Worm (Caenorhabditis elegans) whole organism, L2 larva: ENCODE measurements around the gene lgc-38.

Experiments used
- C34F6.9 ChIP-seq: fragments of 150-350 bp; optimal IDR thresholded peaks from 2 replicates; lab custom pipeline; 2014; ENCODE audit warnings: missing biosample characterization, missing genetic modification characterization
- F13H6.1 ChIP-seq: sonication (generic microtip); optimal IDR thresholded peaks from 2 replicates; lab custom pipeline; 2016; ENCODE audit warnings: missing genetic modification characterization, missing compliant biosample characterization
- Y55F3AM.14 ChIP-seq: fragments of 200-800 bp; sonication (Bioruptor generic); optimal IDR thresholded peaks from 2 replicates; lab custom pipeline; 2018; ENCODE audit warnings: mild to moderate bottlenecking, missing genetic modification characterization, missing compliant biosample characterization
- ZK546.5 ChIP-seq: sonication (generic microtip); optimal IDR thresholded peaks from 2 replicates; lab custom pipeline; 2017; ENCODE audit warnings: missing biosample characterization, missing genetic modification characterization
- aly-2 ChIP-seq: fragments of 150-350 bp; optimal IDR thresholded peaks from 2 replicates; lab custom pipeline; 2014; ENCODE audit warnings: missing biosample characterization, missing genetic modification characterization
- ceh-16 ChIP-seq: fragments of 150-350 bp; optimal IDR thresholded peaks from 2 replicates; lab custom pipeline; 2014; ENCODE audit warnings: missing biosample characterization, missing genetic modification characterization
- ceh-82 ChIP-seq: fragments of 150-350 bp; optimal IDR thresholded peaks from 2 replicates; lab custom pipeline; 2014; ENCODE audit warnings: missing biosample characterization, missing genetic modification characterization
- crh-2 ChIP-seq: sonication (generic microtip); optimal IDR thresholded peaks from 2 replicates; lab custom pipeline; 2017; ENCODE audit warnings: missing biosample characterization, missing genetic modification characterization
- dmd-4 ChIP-seq: sonication (generic microtip); optimal IDR thresholded peaks from 2 replicates; lab custom pipeline; 2017; ENCODE audit warnings: missing biosample characterization, missing genetic modification characterization
- egl-27 ChIP-seq: sonication (generic microtip); optimal IDR thresholded peaks from 3 replicates; lab custom pipeline; 2017; ENCODE audit warnings: missing biosample characterization, missing genetic modification reagents, missing genetic modification characterization
- elt-1 ChIP-seq: fragments of 150-350 bp; optimal IDR thresholded peaks from 2 replicates; lab custom pipeline; 2014; ENCODE audit warnings: missing biosample characterization, missing genetic modification characterization
- elt-3 ChIP-seq: sonication (generic microtip); optimal IDR thresholded peaks from 2 replicates; lab custom pipeline; 2017; ENCODE audit warnings: missing biosample characterization, missing genetic modification characterization
- fos-1 ChIP-seq: fragments of 150-350 bp; optimal IDR thresholded peaks from 2 replicates; lab custom pipeline; 2014; ENCODE audit warnings: missing biosample characterization, missing genetic modification characterization
- gmeb-1 ChIP-seq: fragments of 150-350 bp; optimal IDR thresholded peaks from 2 replicates; lab custom pipeline; 2014; ENCODE audit warnings: missing biosample characterization, missing genetic modification characterization
- lin-11 ChIP-seq: fragments of 150-350 bp; sonication (generic microtip); optimal IDR thresholded peaks from 2 replicates; lab custom pipeline; 2014; ENCODE audit warnings: missing biosample characterization, missing genetic modification characterization, inconsistent platforms, mixed read lengths
- lin-13 ChIP-seq: fragments of 150-350 bp; optimal IDR thresholded peaks from 2 replicates; lab custom pipeline; 2014; ENCODE audit warnings: missing biosample characterization, missing genetic modification reagents, missing genetic modification characterization
- lin-39 ChIP-seq: fragments of 150-350 bp; optimal IDR thresholded peaks from 2 replicates; lab custom pipeline; 2014; ENCODE audit warnings: missing biosample characterization, missing genetic modification reagents, missing genetic modification characterization
- lsy-2 ChIP-seq, 2 experiments: fragments of 150-350 bp in 1 of 2; sonication (generic microtip) in 1 of 2; optimal IDR thresholded peaks; 2 replicates each; lab custom pipeline; 2014 to 2017; ENCODE audit warnings: missing biosample characterization in 2 of 2, missing genetic modification characterization in 2 of 2
- mab-5 ChIP-seq: fragments of 150-350 bp; optimal IDR thresholded peaks from 2 replicates; lab custom pipeline; 2014; ENCODE audit warnings: missing biosample characterization, missing genetic modification characterization
- mbf-1 ChIP-seq: sonication (generic microtip); optimal IDR thresholded peaks from 2 replicates; lab custom pipeline; 2017; ENCODE audit warnings: missing biosample characterization, missing genetic modification characterization
- mdl-1 ChIP-seq, 2 experiments: fragments of 150-350 bp in 1 of 2; sonication (generic microtip) in 1 of 2; optimal IDR thresholded peaks; 2 replicates each; lab custom pipeline; 2017; ENCODE audit warnings: missing biosample characterization in 2 of 2, missing genetic modification characterization in 2 of 2
- nhr-10 ChIP-seq: sonication (generic microtip); optimal IDR thresholded peaks from 2 replicates; lab custom pipeline; 2017; ENCODE audit warnings: missing biosample characterization, missing genetic modification characterization
- nhr-11 ChIP-seq: fragments of 150-350 bp; optimal IDR thresholded peaks from 2 replicates; lab custom pipeline; 2014; ENCODE audit warnings: missing biosample characterization, missing genetic modification characterization
- nhr-129 ChIP-seq: fragments of 150-350 bp; optimal IDR thresholded peaks from 2 replicates; lab custom pipeline; 2014; ENCODE audit warnings: missing biosample characterization, missing genetic modification characterization
- nhr-21 ChIP-seq: fragments of 150-350 bp; optimal IDR thresholded peaks from 2 replicates; lab custom pipeline; 2014; ENCODE audit warnings: missing biosample characterization, missing genetic modification characterization
- nhr-23 ChIP-seq: fragments of 150-350 bp; optimal IDR thresholded peaks from 2 replicates; lab custom pipeline; 2014; ENCODE audit warnings: missing biosample characterization, missing genetic modification reagents, missing genetic modification characterization
- nhr-237 ChIP-seq: fragments of 150-350 bp; optimal IDR thresholded peaks from 2 replicates; lab custom pipeline; 2014; ENCODE audit warnings: missing biosample characterization, missing genetic modification characterization
- nhr-25 ChIP-seq: fragments of 150-350 bp; sonication (generic microtip); optimal IDR thresholded peaks from 3 replicates; lab custom pipeline; 2014; ENCODE audit warnings: missing biosample characterization, missing genetic modification characterization
- nhr-6 ChIP-seq: fragments of 150-350 bp; optimal IDR thresholded peaks from 2 replicates; lab custom pipeline; 2014; ENCODE audit warnings: missing biosample characterization, missing genetic modification characterization
- peb-1 ChIP-seq: fragments of 150-350 bp; optimal IDR thresholded peaks from 2 replicates; lab custom pipeline; 2014; ENCODE audit warnings: missing biosample characterization, missing genetic modification characterization
- sem-4 ChIP-seq: fragments of 150-350 bp; optimal IDR thresholded peaks from 2 replicates; lab custom pipeline; 2014; ENCODE audit warnings: missing biosample characterization, missing genetic modification reagents, missing genetic modification characterization
- skn-1 ChIP-seq: sonication (generic microtip); optimal IDR thresholded peaks from 2 replicates; lab custom pipeline; 2017; ENCODE audit warnings: missing biosample characterization, missing genetic modification characterization
- sma-3 ChIP-seq: sonication (generic microtip); optimal IDR thresholded peaks from 2 replicates; lab custom pipeline; 2016; ENCODE audit warnings: missing genetic modification reagents, missing genetic modification characterization, missing compliant biosample characterization
- sma-9 ChIP-seq, 2 experiments: fragments of 150-350 bp in 1 of 2; sonication (generic microtip) in 1 of 2; optimal IDR thresholded peaks; 2 replicates each; lab custom pipeline; 2014 to 2016; ENCODE audit warnings: missing genetic modification characterization in 2 of 2, mild to moderate bottlenecking in 1 of 2, missing biosample characterization in 1 of 2, missing compliant biosample characterization in 1 of 2, missing genetic modification reagents in 1 of 2, moderate library complexity in 1 of 2
- unc-39 ChIP-seq: fragments of 150-350 bp; optimal IDR thresholded peaks from 2 replicates; lab custom pipeline; 2014; ENCODE audit warnings: missing biosample characterization, missing genetic modification characterization
- unc-55 ChIP-seq: fragments of 150-350 bp; sonication (generic microtip); optimal IDR thresholded peaks from 3 replicates; lab custom pipeline; 2014; ENCODE audit warnings: missing biosample characterization, missing genetic modification reagents, missing genetic modification characterization
- unc-62 ChIP-seq: fragments of 150-350 bp; optimal IDR thresholded peaks from 2 replicates; lab custom pipeline; 2014; ENCODE audit warnings: missing biosample characterization, missing genetic modification reagents, missing genetic modification characterization
- zag-1 ChIP-seq: fragments of 150-350 bp; optimal IDR thresholded peaks from 2 replicates; lab custom pipeline; 2014; ENCODE audit warnings: missing biosample characterization, missing genetic modification characterization
- ztf-1 ChIP-seq: fragments of 200-800 bp; sonication (Bioruptor generic); conservative IDR thresholded peaks from 2 replicates; pipeline ENCODE4 v1.3.6; 2022; ENCODE audit warnings: missing genetic modification characterization, missing compliant biosample characterization
- ztf-11 ChIP-seq: sonication (generic microtip); optimal IDR thresholded peaks from 2 replicates; lab custom pipeline; 2017; ENCODE audit warnings: missing biosample characterization, missing genetic modification characterization
- ztf-4 ChIP-seq: fragments of 150-350 bp; optimal IDR thresholded peaks from 2 replicates; lab custom pipeline; 2014; ENCODE audit warnings: missing biosample characterization, missing genetic modification characterization

Gene lgc-38

DNA sequence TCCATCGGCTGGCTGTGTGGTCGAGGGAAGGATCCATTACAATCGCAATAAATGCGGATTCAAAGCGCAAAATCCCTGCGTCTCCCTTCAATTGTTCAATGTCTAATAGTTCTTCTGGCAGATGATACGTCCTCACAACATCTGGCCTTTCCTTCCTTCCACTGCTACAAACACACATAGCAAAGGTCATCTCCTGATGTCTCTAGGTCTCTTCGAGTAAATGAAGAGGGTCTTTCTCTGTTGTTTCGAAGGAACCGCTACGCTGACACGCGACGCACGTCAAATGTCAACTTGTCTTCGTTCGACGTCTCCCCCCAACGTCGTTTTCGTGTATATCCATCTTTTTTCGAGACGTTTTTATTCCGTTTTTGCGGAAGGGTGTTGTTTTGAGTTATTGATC lies 30.1 kb upstream of the lgc-38 start (continued):
- TF ChIP-seq F13H6.1 (tag; lab: Kevin White, UChicago) (peak; percentile 71), crh-2 (peak; percentile 71), ztf-1 (GFP tag; lab: Robert Waterston, UW) (no peak), dmd-4 (no peak), skn-1 (no peak), nhr-237 (tag; lab: Kevin White, UChicago) (no peak), nhr-10 (tag; lab: Kevin White, UChicago) (no peak), mbf-1 (tag; lab: Kevin White, UChicago) (no peak), gmeb-1 (tag; lab: Kevin White, UChicago) (no peak), nhr-11 (no peak)

DNA sequence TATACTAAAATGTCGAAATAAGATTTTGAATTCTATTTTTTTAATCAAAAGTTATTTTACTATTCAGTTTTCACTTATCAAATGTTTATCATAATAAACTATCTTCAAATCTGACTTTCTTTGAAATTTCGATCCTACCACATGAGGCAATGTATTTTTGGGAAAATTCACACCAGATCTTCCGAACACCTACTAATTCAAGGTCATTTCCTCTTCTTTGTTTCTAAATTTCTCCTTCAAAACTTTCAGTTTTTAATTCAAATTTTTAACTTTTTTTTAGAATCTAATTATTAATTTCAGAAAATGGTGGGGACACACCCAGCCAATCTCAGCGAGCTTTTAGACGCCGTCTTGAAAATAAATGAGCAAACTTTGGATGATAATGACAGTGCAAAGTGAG lies 29.4 kb upstream of the lgc-38 start, which contains the start of gene ceh-20:
Gene ceh-20 (plus strand): TSS at position 301 of the 400 bp plus-strand sequence.
- TF ChIP-seq fos-1 (tag; lab: Kevin White, UChicago): no peak
- TF ChIP-seq ZK546.5 (tag; lab: Kevin White, UChicago): no peak
- no peak for TF ChIP-seq unc-39 (tag; lab: Kevin White, UChicago)
- no peak for TF ChIP-seq zag-1 (tag; lab: Kevin White, UChicago)
- TF ChIP-seq dmd-4: no peak
- no peak for TF ChIP-seq unc-55 (GFP tag; lab: Kevin White, UChicago)
- no peak for TF ChIP-seq sma-3 (GFP tag; lab: Kevin White, UChicago)
- TF ChIP-seq skn-1: no peak
- no peak for TF ChIP-seq lin-11 (tag; lab: Kevin White, UChicago)
- no peak for TF ChIP-seq elt-3 (tag; lab: Kevin White, UChicago)
- no peak for TF ChIP-seq nhr-11
- no peak for TF ChIP-seq nhr-23 (tag; lab: Kevin White, UChicago)
- no peak for TF ChIP-seq peb-1 (tag; lab: Kevin White, UChicago)
- no peak for TF ChIP-seq aly-2
- no peak for TF ChIP-seq F13H6.1 (tag; lab: Kevin White, UChicago)
- TF ChIP-seq nhr-6 (tag; lab: Kevin White, UChicago): no peak
- no peak for TF ChIP-seq lin-13 (GFP tag; lab: Kevin White, UChicago)

DNA sequence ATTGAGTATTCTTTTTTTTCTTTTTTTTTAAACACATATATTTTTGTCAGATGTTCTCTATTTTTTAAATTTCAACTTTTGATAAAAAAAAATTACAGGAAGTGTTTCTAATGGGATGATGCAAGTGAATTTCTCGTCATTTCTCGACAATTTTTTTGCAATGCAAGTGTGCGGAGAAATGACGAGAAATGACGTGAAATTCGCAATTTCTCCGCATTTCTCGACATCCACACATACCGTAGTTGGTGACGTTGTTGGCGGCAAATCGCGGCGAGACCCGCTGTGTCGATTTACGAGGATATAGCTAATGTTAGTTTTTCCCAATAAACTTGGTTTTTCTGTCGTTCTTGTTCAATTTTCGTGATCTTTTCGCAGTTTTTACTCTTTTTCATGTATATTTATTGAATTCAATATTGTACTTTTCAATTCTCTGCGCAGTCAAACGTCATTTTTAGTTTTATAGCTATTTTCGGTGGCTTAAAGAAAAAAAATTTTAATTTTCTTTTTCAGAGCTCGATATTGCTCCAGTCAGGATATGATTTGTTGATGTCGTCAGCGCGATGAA lies 26.9 kb upstream of the lgc-38 start, which contains the start of gene F31E3.6:
Gene F31E3.6 (plus strand): TSS at position 93 of the 565 bp plus-strand sequence.
- TF ChIP-seq lsy-2 (tag; optimal IDR thresholded peaks at IDR 0.05; lab: Kevin White, UChicago): peak; percentile 22 to 79

DNA sequence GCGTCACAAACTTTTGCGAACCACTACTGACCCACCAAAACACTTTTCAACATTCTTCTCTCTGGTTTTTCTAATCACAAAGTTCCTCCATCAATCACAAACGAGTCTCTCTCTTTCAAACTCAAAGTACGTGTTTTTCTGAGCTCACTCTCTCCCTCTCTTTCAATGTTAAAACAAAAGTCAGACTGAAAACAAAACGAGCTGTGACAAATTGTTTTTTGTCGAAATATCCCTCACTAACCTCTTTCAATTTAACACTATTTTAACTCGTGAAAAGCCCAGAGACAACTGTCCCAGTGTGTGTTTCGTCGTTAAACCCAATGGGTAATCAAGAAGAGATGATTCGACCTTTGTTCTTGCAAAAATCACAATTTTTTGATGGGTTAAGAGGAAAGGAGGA lies 20.9 kb upstream of the lgc-38 start:
- TF ChIP-seq ZK546.5 (tag; lab: Kevin White, UChicago) (no peak), ztf-11 (tag; lab: Kevin White, UChicago) (no peak), nhr-25 (tag; lab: Kevin White, UChicago) (no peak), F13H6.1 (tag; lab: Kevin White, UChicago) (peak; percentile 87), sma-3 (GFP tag; lab: Kevin White, UChicago) (no peak), sma-9 (GFP tag; optimal IDR thresholded peaks at IDR 0.05; lab: Kevin White, UChicago) (peak; percentile 74), sma-9 (tag; optimal IDR thresholded peaks at IDR 0.05; lab: Kevin White, UChicago) (no peak), gmeb-1 (tag; lab: Kevin White, UChicago) (no peak), aly-2 (no peak), nhr-6 (tag; lab: Kevin White, UChicago) (peak; percentile 60), nhr-129 (tag; lab: Kevin White, UChicago) (peak; percentile 82), peb-1 (tag; lab: Kevin White, UChicago) (no peak), lin-13 (GFP tag; lab: Kevin White, UChicago) (peak; percentile 4), ceh-82 (tag; lab: Kevin White, UChicago) (no peak), fos-1 (tag; lab: Kevin White, UChicago) (no peak), nhr-10 (tag; lab: Kevin White, UChicago) (no peak), lin-39 (tag; lab: Kevin White, UChicago) (peak; percentile 12), elt-1 (tag; lab: Kevin White, UChicago) (no peak), Y55F3AM.14 (no peak), nhr-21 (no peak), lin-11 (tag; lab: Kevin White, UChicago) (no peak), unc-62 (GFP tag; lab: Kevin White, UChicago) (peak; percentile 62), mab-5 (peak; percentile 55), ztf-4 (peak; percentile 76), sem-4 (tag; lab: Kevin White, UChicago) (peak; percentile 40), mdl-1 (tag; optimal IDR thresholded peaks at IDR 0.05; lab: Kevin White, UChicago) (no peak), C34F6.9 (tag; lab: Kevin White, UChicago) (peak; percentile 70), nhr-237 (tag; lab: Kevin White, UChicago) (no peak), egl-27 (tag; lab: Kevin White, UChicago) (peak; percentile 13), ceh-16 (no peak), lsy-2 (tag; optimal IDR thresholded peaks at IDR 0.05; lab: Kevin White, UChicago) (peak in 1 of 2 experiments; percentile 78)
- TF ChIP-seq, all 48 proteins: peak for 13
